Worm (Caenorhabditis elegans) whole organism, young adult: Measurements from ENCODE around the gene F32D8.5.
A peak's percentile ranks its signal among the peaks of the same experiment; 100 is the strongest.

Experiments
- B0261.1 ChIP-seq: sonication (generic microtip); optimal IDR thresholded peaks from 2 replicates; lab custom pipeline; 2016; ENCODE audit warnings: mild to moderate bottlenecking, missing genetic modification characterization, moderate library complexity, missing compliant biosample characterization
- C06A6.2 ChIP-seq: fragments of 200-800 bp; sonication (Bioruptor generic); conservative IDR thresholded peaks from 2 replicates; pipeline ENCODE4 v1.3.6; 2022; ENCODE audit warnings: missing genetic modification characterization, missing compliant biosample characterization
- D2030.7 ChIP-seq: fragments of 200-800 bp; sonication (Bioruptor generic); IDR thresholded peaks from 2 replicates; pipeline ENCODE4 v1.3.6; 2022; ENCODE audit warnings: missing genetic modification reagents, missing genetic modification characterization, missing compliant biosample characterization
- F10E7.11 ChIP-seq: sonication (generic microtip); optimal IDR thresholded peaks from 2 replicates; lab custom pipeline; 2017; ENCODE audit warnings: mild to moderate bottlenecking, missing genetic modification characterization, moderate library complexity, missing compliant biosample characterization
- F23B12.7 ChIP-seq: sonication (generic microtip); optimal IDR thresholded peaks from 2 replicates; lab custom pipeline; 2017; ENCODE audit warnings: missing genetic modification characterization, mild to moderate bottlenecking, missing compliant biosample characterization, antibody characterized with exemption, moderate library complexity; ENCODE audit not compliant: insufficient read depth
- F52B5.7 ChIP-seq: sonication (generic microtip); optimal IDR thresholded peaks from 2 replicates; lab custom pipeline; 2016; ENCODE audit warnings: mild to moderate bottlenecking, missing genetic modification characterization, missing compliant biosample characterization
- F57A8.1 ChIP-seq: fragments of 200-800 bp; sonication (Bioruptor generic); optimal IDR thresholded peaks from 2 replicates; lab custom pipeline; 2018; ENCODE audit warnings: mild to moderate bottlenecking, missing genetic modification characterization, moderate library complexity, missing compliant biosample characterization
- F57C9.4 ChIP-seq: sonication (generic microtip); optimal IDR thresholded peaks from 2 replicates; lab custom pipeline; 2017; ENCODE audit warnings: mild to moderate bottlenecking, missing genetic modification characterization, missing compliant biosample characterization
- K12H6.12 ChIP-seq: fragments of 200-800 bp; sonication (Bioruptor generic); optimal IDR thresholded peaks from 2 replicates; lab custom pipeline; 2018; ENCODE audit warnings: mild to moderate bottlenecking, missing genetic modification characterization, missing compliant biosample characterization
- T26A5.8 ChIP-seq: sonication (generic microtip); optimal IDR thresholded peaks from 2 replicates; lab custom pipeline; 2016; ENCODE audit warnings: missing genetic modification characterization, missing compliant biosample characterization
- Y53G8AR.9 ChIP-seq: fragments of 200-800 bp; sonication (Bioruptor generic); conservative IDR thresholded peaks from 2 replicates; pipeline ENCODE4 v1.3.6; 2022; ENCODE audit warnings: missing genetic modification reagents, missing genetic modification characterization, missing compliant biosample characterization
- Y56A3A.18 ChIP-seq: fragments of 200-800 bp; sonication (Bioruptor generic); IDR thresholded peaks from 2 replicates; pipeline ENCODE4 v1.3.6; 2022; ENCODE audit warnings: missing genetic modification reagents, missing genetic modification characterization, missing compliant biosample characterization
- Y67H2A.10 ChIP-seq: fragments of 200-800 bp; sonication (Bioruptor generic); conservative IDR thresholded peaks from 2 replicates; pipeline ENCODE4 v1.3.6; 2022; ENCODE audit warnings: missing genetic modification reagents, missing genetic modification characterization, missing compliant biosample characterization
- Y79H2A.3 ChIP-seq: fragments of 200-800 bp; sonication (Bioruptor generic); conservative IDR thresholded peaks from 2 replicates; pipeline ENCODE4 v1.3.6; 2022; ENCODE audit warnings: missing genetic modification reagents, missing genetic modification characterization, missing compliant biosample characterization
- aptf-2 ChIP-seq: fragments of 200-800 bp; sonication (Bioruptor generic); conservative IDR thresholded peaks from 2 replicates; pipeline ENCODE4 v1.3.6; 2022; ENCODE audit warnings: missing genetic modification reagents, missing genetic modification characterization, missing compliant biosample characterization
- atf-7 ChIP-seq: sonication (generic microtip); optimal IDR thresholded peaks from 2 replicates; lab custom pipeline; 2017; ENCODE audit warnings: mild to moderate bottlenecking, missing genetic modification characterization, missing compliant biosample characterization
- attf-3 ChIP-seq: fragments of 200-800 bp; sonication (Bioruptor generic); conservative IDR thresholded peaks from 2 replicates; pipeline ENCODE4 v1.3.6; 2022; ENCODE audit warnings: missing genetic modification reagents, missing genetic modification characterization, missing compliant biosample characterization
- bed-1 ChIP-seq: fragments of 200-800 bp; sonication (Bioruptor generic); IDR thresholded peaks from 2 replicates; pipeline ENCODE4 v1.3.6; 2022; ENCODE audit warnings: missing genetic modification reagents, missing genetic modification characterization, missing compliant biosample characterization
- ccch-3 ChIP-seq: fragments of 200-800 bp; sonication (Bioruptor generic); optimal IDR thresholded peaks from 2 replicates; lab custom pipeline; 2018; ENCODE audit warnings: mild to moderate bottlenecking, missing genetic modification characterization, missing compliant biosample characterization
- cebp-1 ChIP-seq, 2 experiments: fragments of 200-800 bp in 1 of 2; sonication (Bioruptor generic) in 1 of 2; sonication (generic microtip) in 1 of 2; IDR thresholded peaks in 1 of 2; optimal IDR thresholded peaks in 1 of 2; 2 replicates each; pipeline versions ENCODE4 v1.3.6 to Lab custom; 2017 to 2022; ENCODE audit warnings: missing compliant biosample characterization in 2 of 2, missing genetic modification characterization in 2 of 2, mild to moderate bottlenecking in 1 of 2, missing genetic modification reagents in 1 of 2, moderate library complexity in 1 of 2
- cebp-2 ChIP-seq: fragments of 200-800 bp; sonication (Bioruptor generic); IDR thresholded peaks from 2 replicates; pipeline ENCODE4 v1.3.6; 2022; ENCODE audit warnings: missing genetic modification characterization, missing compliant biosample characterization
- ceh-100 ChIP-seq: fragments of 200-800 bp; sonication (Bioruptor generic); IDR thresholded peaks from 2 replicates; pipeline ENCODE4 v1.3.6; 2022; ENCODE audit warnings: missing genetic modification reagents, missing genetic modification characterization, missing compliant biosample characterization
- ceh-58 ChIP-seq: fragments of 200-800 bp; sonication (Bioruptor generic); IDR thresholded peaks from 2 replicates; pipeline ENCODE4 v1.3.6; 2022; ENCODE audit warnings: missing genetic modification characterization, missing compliant biosample characterization
- ceh-79 ChIP-seq: sonication (generic microtip); optimal IDR thresholded peaks from 2 replicates; lab custom pipeline; 2017; ENCODE audit warnings: mild to moderate bottlenecking, missing genetic modification characterization, missing compliant biosample characterization
- chd-7 ChIP-seq: sonication (generic microtip); optimal IDR thresholded peaks from 2 replicates; lab custom pipeline; 2016; ENCODE audit warnings: mild to moderate bottlenecking, missing genetic modification characterization, moderate library complexity, missing compliant biosample characterization
- dox-1 ChIP-seq: fragments of 200-800 bp; sonication (Bioruptor generic); IDR thresholded peaks from 2 replicates; pipeline ENCODE4 v1.3.6; 2022; ENCODE audit warnings: missing genetic modification reagents, missing genetic modification characterization, missing compliant biosample characterization
- egl-44 ChIP-seq: fragments of 200-800 bp; sonication (Bioruptor generic); IDR thresholded peaks from 2 replicates; pipeline ENCODE4 v1.3.6; 2022; ENCODE audit warnings: missing genetic modification reagents, missing genetic modification characterization, missing compliant biosample characterization
- egrh-3 ChIP-seq: fragments of 200-800 bp; sonication (Bioruptor generic); IDR thresholded peaks from 2 replicates; pipeline ENCODE4 v1.3.6; 2022; ENCODE audit warnings: missing genetic modification reagents, missing genetic modification characterization, missing compliant biosample characterization
- ets-4 ChIP-seq: fragments of 200-800 bp; sonication (Bioruptor generic); optimal IDR thresholded peaks from 2 replicates; lab custom pipeline; 2018; ENCODE audit warnings: mild to moderate bottlenecking, missing genetic modification characterization, missing compliant biosample characterization
- gei-17 ChIP-seq: fragments of 200-800 bp; sonication (Bioruptor generic); optimal IDR thresholded peaks from 2 replicates; lab custom pipeline; 2018; ENCODE audit warnings: mild to moderate bottlenecking, missing genetic modification characterization, missing compliant biosample characterization
- hlh-26 ChIP-seq: fragments of 200-800 bp; sonication (Bioruptor generic); conservative IDR thresholded peaks from 2 replicates; pipeline ENCODE4 v1.3.6; 2022; ENCODE audit warnings: missing genetic modification reagents, missing genetic modification characterization, missing compliant biosample characterization
- hmg-1.2 ChIP-seq: fragments of 200-800 bp; sonication (Bioruptor generic); IDR thresholded peaks from 2 replicates; pipeline ENCODE4 v1.3.6; 2022; ENCODE audit warnings: missing genetic modification reagents, missing genetic modification characterization, missing compliant biosample characterization
- hmg-20 ChIP-seq: fragments of 200-800 bp; sonication (Bioruptor generic); IDR thresholded peaks from 2 replicates; pipeline ENCODE4 v1.3.6; 2022; ENCODE audit warnings: missing genetic modification reagents, missing genetic modification characterization, missing compliant biosample characterization
- hsf-1 ChIP-seq: fragments of 200-800 bp; sonication (Bioruptor generic); IDR thresholded peaks from 2 replicates; pipeline ENCODE4 v1.3.6; 2022; ENCODE audit warnings: missing genetic modification reagents, missing genetic modification characterization, missing compliant biosample characterization
- let-526 ChIP-seq: fragments of 200-800 bp; sonication (Bioruptor generic); IDR thresholded peaks from 2 replicates; pipeline ENCODE4 v1.3.6; 2022; ENCODE audit warnings: missing genetic modification reagents, missing genetic modification characterization, missing compliant biosample characterization
- lin-35 ChIP-seq, 3 experiments: fragments of 150-350 bp in 2 of 3; sonication (generic microtip) in 1 of 3; optimal IDR thresholded peaks; 2 replicates each; lab custom pipeline; 2014 to 2018; ENCODE audit warnings: missing biosample characterization in 3 of 3, missing genetic modification characterization in 3 of 3, missing genetic modification reagents in 3 of 3
- lin-54 ChIP-seq: fragments of 200-800 bp; sonication (Bioruptor generic); optimal IDR thresholded peaks from 2 replicates; lab custom pipeline; 2018; ENCODE audit warnings: mild to moderate bottlenecking, missing genetic modification characterization, missing compliant biosample characterization
- lsl-1 ChIP-seq: fragments of 200-800 bp; sonication (Bioruptor generic); optimal IDR thresholded peaks from 2 replicates; lab custom pipeline; 2018; ENCODE audit warnings: mild to moderate bottlenecking, missing genetic modification characterization, moderate library complexity, missing compliant biosample characterization
- mes-4 ChIP-seq: sonication (generic microtip); optimal IDR thresholded peaks from 2 replicates; lab custom pipeline; 2016; ENCODE audit warnings: missing genotype, missing genetic modification characterization, missing compliant biosample characterization
- mxl-1 ChIP-seq: sonication (generic microtip); optimal IDR thresholded peaks from 2 replicates; lab custom pipeline; 2016; ENCODE audit warnings: missing genetic modification characterization, missing compliant biosample characterization
- rcor-1 ChIP-seq: fragments of 200-800 bp; sonication (Bioruptor generic); IDR thresholded peaks from 2 replicates; pipeline ENCODE4 v1.3.6; 2022; ENCODE audit warnings: missing genetic modification reagents, missing genetic modification characterization, missing compliant biosample characterization
- repo-1 ChIP-seq: sonication (generic microtip); optimal IDR thresholded peaks from 2 replicates; lab custom pipeline; 2017; ENCODE audit warnings: mild to moderate bottlenecking, missing genetic modification characterization, missing compliant biosample characterization
- snpc-1.3 ChIP-seq: sonication (generic microtip); optimal IDR thresholded peaks from 2 replicates; lab custom pipeline; 2017; ENCODE audit warnings: missing genetic modification characterization, mild to moderate bottlenecking, missing compliant biosample characterization, antibody characterized with exemption, moderate library complexity, missing genotype, missing genetic modification reagents; ENCODE audit not compliant: insufficient read depth
- snpc-3.4 ChIP-seq: sonication (generic microtip); optimal IDR thresholded peaks from 2 replicates; lab custom pipeline; 2017; ENCODE audit warnings: missing genetic modification characterization, mild to moderate bottlenecking, missing compliant biosample characterization, antibody characterized with exemption, moderate library complexity, missing genotype, missing genetic modification reagents
- sptf-2 ChIP-seq: fragments of 200-800 bp; sonication (Bioruptor generic); optimal IDR thresholded peaks from 2 replicates; lab custom pipeline; 2018; ENCODE audit warnings: mild to moderate bottlenecking, missing genetic modification characterization, missing compliant biosample characterization
- unc-62 ChIP-seq: fragments of 150-350 bp; optimal IDR thresholded peaks from 2 replicates; lab custom pipeline; 2014; ENCODE audit warnings: missing biosample characterization, missing genetic modification reagents, missing genetic modification characterization
- zfh-2 ChIP-seq: fragments of 200-800 bp; sonication (Bioruptor generic); conservative IDR thresholded peaks from 2 replicates; pipeline ENCODE4 v1.3.6; 2022; ENCODE audit warnings: missing genetic modification reagents, missing genetic modification characterization, missing compliant biosample characterization
- ztf-28 ChIP-seq: fragments of 200-800 bp; sonication (Bioruptor generic); IDR thresholded peaks from 2 replicates; pipeline ENCODE4 v1.3.6; 2022; ENCODE audit warnings: missing genetic modification reagents, missing genetic modification characterization, missing compliant biosample characterization
- ztf-3 ChIP-seq: fragments of 200-800 bp; sonication (Bioruptor generic); optimal IDR thresholded peaks from 2 replicates; lab custom pipeline; 2018; ENCODE audit warnings: mild to moderate bottlenecking, missing genetic modification characterization, missing compliant biosample characterization

The F32D8.5 gene

ce11 chrV:10855363-10855762 is 39.2 kb upstream of the F32D8.5 start (continued):
- TF ChIP-seq let-526 (no peak), ztf-28 (GFP tag; lab: Robert Waterston, UW) (no peak), F57C9.4 (no peak), rcor-1 (GFP tag; lab: Robert Waterston, UW) (no peak), dox-1 (peak; percentile 76), ceh-100 (no peak), lsl-1 (GFP tag; lab: Kevin White, UChicago) (no peak), D2030.7 (no peak), ets-4 (GFP tag; lab: Kevin White, UChicago) (peak; percentile 93), hmg-1.2 (GFP tag; lab: Robert Waterston, UW) (0 out of 2 replicates have a peak, but pooled peaks have one; percentile 20), hlh-26 (no peak), ceh-58 (GFP tag; lab: Robert Waterston, UW) (no peak), ceh-79 (tag; lab: Kevin White, UChicago) (no peak), ccch-3 (GFP tag; lab: Kevin White, UChicago) (no peak), Y56A3A.18 (GFP tag; lab: Robert Waterston, UW) (no peak), Y79H2A.3 (GFP tag; lab: Robert Waterston, UW) (no peak), hmg-20 (GFP tag; lab: Robert Waterston, UW) (no peak), attf-3 (GFP tag; lab: Robert Waterston, UW) (no peak), snpc-3.4 (tag; lab: Kevin White, UChicago) (no peak), Y67H2A.10 (GFP tag; lab: Robert Waterston, UW) (no peak), K12H6.12 (tag; lab: Kevin White, UChicago) (no peak), F10E7.11 (tag; lab: Kevin White, UChicago) (no peak), zfh-2 (0 out of 2 replicates have a peak, but pooled peaks have one; percentile 18), mxl-1 (tag; lab: Kevin White, UChicago) (no peak), F23B12.7 (tag; lab: Kevin White, UChicago) (no peak), cebp-1 (GFP tag; IDR thresholded peaks at IDR 0.05; lab: Robert Waterston, UW) (no peak), cebp-1 (tag; optimal IDR thresholded peaks at IDR 0.05; lab: Kevin White, UChicago) (peak; percentile 40), bed-1 (no peak), egl-44 (GFP tag; lab: Robert Waterston, UW) (no peak), aptf-2 (no peak), unc-62 (GFP tag; lab: Kevin White, UChicago) (peak; percentile 77), gei-17 (GFP tag; lab: Kevin White, UChicago) (no peak), mes-4 (tag; lab: Kevin White, UChicago) (no peak), chd-7 (tag; lab: Kevin White, UChicago) (peak; percentile 50), cebp-2 (GFP tag; lab: Robert Waterston, UW) (no peak), F57A8.1 (GFP tag; lab: Kevin White, UChicago) (no peak), ztf-3 (no peak), lin-54 (no peak), B0261.1 (tag; lab: Kevin White, UChicago) (no peak), sptf-2 (GFP tag; lab: Kevin White, UChicago) (peak; percentile 11), F52B5.7 (tag; lab: Kevin White, UChicago) (no peak), egrh-3 (GFP tag; lab: Robert Waterston, UW) (no peak), hsf-1 (no peak), lin-35 (GFP tag; optimal IDR thresholded peaks at IDR 0.05; lab: Kevin White, UChicago) (no peak), C06A6.2 (GFP tag; lab: Robert Waterston, UW) (no peak), T26A5.8 (no peak), atf-7 (tag; lab: Kevin White, UChicago) (peak; percentile 59), repo-1 (tag; lab: Kevin White, UChicago) (no peak), snpc-1.3 (tag; lab: Kevin White, UChicago) (no peak), Y53G8AR.9 (GFP tag; lab: Robert Waterston, UW) (0 out of 2 replicates have a peak, but pooled peaks have one; percentile 48)
